Fruit fly (Drosophila melanogaster) whole organism: Measurements from ENCODE around the gene Ets97D.

Source experiments
- CG8478 ChIP-seq: fragments of >200 bp; optimal IDR thresholded peaks from 2 replicates; lab custom pipeline; 2018; ENCODE audit warnings: inconsistent platforms
- Dll ChIP-seq: fragments of >200 bp; optimal IDR thresholded peaks from 2 replicates; lab custom pipeline; 2017
- EcR ChIP-seq, 2 experiments: fragments of >200 bp; optimal IDR thresholded peaks; 2 replicates each; lab custom pipeline; 2017; ENCODE audit warnings: missing biosample characterization in 2 of 2, missing genetic modification characterization in 2 of 2, missing genetic modification reagents in 2 of 2

dm6 chr3R:26876432-26876831 lies 36.3 kb downstream of the Ets97D start, which contains the start of gene CG5500:
- TF ChIP-seq CG8478 (lab: Kevin White, UChicago) (no peak), Dll (lab: Kevin White, UChicago) (no peak), EcR (GFP tag; optimal IDR thresholded peaks at IDR 0.05; lab: Kevin White, UChicago) (no peak)
